Worm (Caenorhabditis elegans): ENCODE results near the gene F56D2.5.

F56D2.5 gene

DNA sequence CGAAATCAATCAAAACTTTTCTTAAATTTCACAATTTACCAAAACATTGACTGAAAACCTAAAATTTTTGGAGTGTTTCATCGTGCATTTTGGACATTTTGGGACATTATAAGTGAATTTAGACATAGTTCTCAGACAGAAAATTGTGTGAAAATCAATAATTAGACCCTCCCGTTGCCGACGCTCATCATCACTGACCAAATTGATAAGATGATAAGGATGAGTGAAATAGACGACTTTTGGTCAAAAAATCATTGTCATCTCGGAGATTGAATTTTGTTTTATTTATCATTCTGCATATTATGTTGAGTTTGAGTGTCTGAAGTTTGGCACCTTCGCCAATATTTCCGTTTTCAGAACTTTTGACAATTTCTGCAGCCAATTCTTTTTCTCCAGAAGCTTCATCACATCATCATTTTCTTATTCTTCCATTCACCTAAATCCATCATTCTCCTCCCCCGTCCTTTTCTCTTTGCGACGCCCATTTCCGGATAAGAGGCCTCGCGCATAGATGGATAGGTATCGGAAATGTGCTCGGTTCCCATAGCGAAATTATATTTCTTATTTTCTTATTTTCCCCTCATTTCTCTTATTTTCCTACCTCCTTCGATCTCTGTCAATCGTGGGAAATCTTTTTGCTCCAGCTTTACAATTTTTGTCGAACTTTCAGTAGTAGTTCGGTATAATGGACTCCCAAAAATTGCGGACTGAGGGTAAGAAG lies 30.5 kb upstream of the F56D2.5 start, which contains the start of gene bas-1:
TSS of gene bas-1 (plus strand) at position 671 of the 721 bp plus-strand sequence.
- TF ChIP-seq dmd-4 (tag; optimal IDR thresholded peaks at IDR 0.05; ENCODE audit: borderline replicate concordance) (no peak), ttx-3 (tag; optimal IDR thresholded peaks at IDR 0.05) (no peak), ahr-1 (tag; optimal IDR thresholded peaks at IDR 0.05) (no peak), fax-1 (tag; optimal IDR thresholded peaks at IDR 0.05) (no peak), hlh-13 (GFP tag; optimal IDR thresholded peaks at IDR 0.05) (no peak), sdc-2 (tag; optimal IDR thresholded peaks at IDR 0.05) (no peak), T23F11.4 (GFP tag; optimal IDR thresholded peaks at IDR 0.05) (no peak), ama-1 (optimal IDR thresholded peaks at IDR 0.05) (no peak)

DNA sequence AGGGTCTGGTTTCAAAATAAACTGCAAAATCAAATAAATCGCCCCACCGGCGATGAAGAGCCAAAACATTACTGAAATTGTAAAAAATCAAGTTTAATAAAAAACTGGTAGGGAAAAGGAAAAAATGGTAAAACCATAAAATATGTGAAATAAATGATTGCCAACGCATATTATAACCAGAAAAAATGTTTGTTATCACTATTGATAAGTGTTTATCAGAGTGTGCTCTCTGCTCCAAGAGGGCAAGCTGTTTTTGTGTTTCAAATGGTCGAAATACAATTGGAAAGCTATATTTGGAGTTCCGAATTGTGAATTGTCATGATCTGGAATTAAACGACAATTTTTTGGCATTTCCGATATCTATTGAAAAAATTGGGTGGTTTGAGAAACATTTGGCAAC lies 29.1 kb upstream of the F56D2.5 start, which contains the start of gene C05D2.8:
TSS of gene C05D2.8 (minus strand) at position 71 of the 400 bp plus-strand sequence.
- TF ChIP-seq elt-2 (tag; optimal IDR thresholded peaks at IDR 0.05) (peak; percentile 44), tbx-2 (tag; optimal IDR thresholded peaks at IDR 0.05) (no peak)

DNA sequence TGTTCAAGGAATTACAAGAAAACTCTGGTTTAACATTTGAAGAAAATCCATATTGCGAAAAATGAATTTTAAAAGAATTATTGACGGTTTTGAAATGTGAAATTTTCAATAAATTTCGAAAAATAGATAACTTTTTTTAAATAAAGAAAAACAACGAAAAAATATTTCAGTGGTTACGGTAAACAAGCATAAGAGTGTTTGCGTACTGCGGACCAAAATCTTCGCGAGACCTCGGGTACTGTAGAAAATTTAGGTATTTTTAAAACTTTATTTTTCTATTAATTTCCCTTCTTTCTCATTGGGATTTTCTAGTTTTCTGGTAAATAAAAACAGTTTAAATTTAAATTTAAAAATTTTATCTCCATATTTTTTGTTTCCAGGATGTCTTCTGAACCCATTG lies 22.9 kb upstream of the F56D2.5 start, which contains the start of gene xnd-1:
TSS of gene xnd-1 (plus strand) at position 381 of the 400 bp plus-strand sequence.
- TF ChIP-seq hlh-30 (tag; optimal IDR thresholded peaks at IDR 0.05; ENCODE audit: insufficient read depth) = no peak
- TF ChIP-seq fax-1 (tag; optimal IDR thresholded peaks at IDR 0.05) = no peak
- no peak for TF ChIP-seq ceh-31 (tag; optimal IDR thresholded peaks at IDR 0.05)

DNA sequence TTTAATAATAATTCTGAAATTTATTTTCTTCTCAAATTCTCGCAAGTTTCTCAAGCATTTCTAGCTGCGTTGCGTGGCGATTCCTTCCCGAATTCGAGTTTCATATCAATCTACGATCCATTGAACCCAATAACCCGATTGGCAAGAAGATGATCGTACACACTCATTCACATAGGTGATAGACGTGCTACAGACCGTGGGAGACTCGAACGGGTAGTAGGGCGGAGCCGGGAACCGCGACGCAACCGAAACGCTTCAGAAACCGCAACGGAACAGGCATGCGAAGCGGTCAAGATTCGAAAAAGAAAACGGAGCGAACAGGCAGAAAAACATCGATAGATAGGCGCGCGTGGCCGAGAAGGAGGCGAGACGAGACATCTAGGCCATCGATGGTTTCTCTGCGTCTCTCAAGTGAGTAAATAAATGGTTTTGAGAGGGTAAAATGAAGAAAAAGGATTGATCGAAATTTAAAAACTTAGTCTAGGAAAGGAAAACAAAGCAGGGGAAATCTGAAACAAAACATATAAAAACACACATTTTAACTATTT lies 22.3 kb upstream of the F56D2.5 start, which contains the start of gene madf-11:
TSS of gene madf-11 (minus strand) at position 51 of the 548 bp plus-strand sequence.
- TF ChIP-seq ceh-22 (tag; optimal IDR thresholded peaks at IDR 0.05) = no peak
- TF ChIP-seq ceh-18 (tag; optimal IDR thresholded peaks at IDR 0.05) = peak; percentile 26
- TF ChIP-seq pat-9 (tag; optimal IDR thresholded peaks at IDR 0.05) = no peak
- peak; percentile 82 for TF ChIP-seq ceh-2 (tag; optimal IDR thresholded peaks at IDR 0.05)
- no peak for TF ChIP-seq pros-1 (tag; optimal IDR thresholded peaks at IDR 0.05)
- TF ChIP-seq pha-2 (tag; optimal IDR thresholded peaks at IDR 0.05) = peak; percentile 21
- TF ChIP-seq F13H6.1 (tag; optimal IDR thresholded peaks at IDR 0.05) = peak; percentile 18
- peak; percentile 49 for TF ChIP-seq hlh-6 (tag; optimal IDR thresholded peaks at IDR 0.05)
- peak; percentile 67 for TF ChIP-seq hlh-8 (tag; optimal IDR thresholded peaks at IDR 0.05)
- TF ChIP-seq elt-2 (tag; optimal IDR thresholded peaks at IDR 0.05) = peak; percentile 36
- TF ChIP-seq syd-9 (tag; optimal IDR thresholded peaks at IDR 0.05) = peak; percentile 34
- peak; percentile 67 for TF ChIP-seq unc-42 (tag; optimal IDR thresholded peaks at IDR 0.05)
- TF ChIP-seq sdc-2 (tag; optimal IDR thresholded peaks at IDR 0.05) = peak; percentile 17
- peak; percentile 74 for TF ChIP-seq rnt-1 (tag; optimal IDR thresholded peaks at IDR 0.05)
- peak; percentile 64 for TF ChIP-seq ceh-48 (tag; optimal IDR thresholded peaks at IDR 0.05)
- TF ChIP-seq nhr-11 (tag; optimal IDR thresholded peaks at IDR 0.05) = no peak
- peak; percentile 27 for TF ChIP-seq zip-5 (tag; optimal IDR thresholded peaks at IDR 0.05)
- TF ChIP-seq tbx-2 (tag; optimal IDR thresholded peaks at IDR 0.05) = peak; percentile 84
- TF ChIP-seq ets-4 (tag; optimal IDR thresholded peaks at IDR 0.05) = peak; percentile 98
- TF ChIP-seq ceh-24 (tag; optimal IDR thresholded peaks at IDR 0.05) = no peak
- peak; percentile 3 for TF ChIP-seq pax-1 (tag; optimal IDR thresholded peaks at IDR 0.05)
- peak; percentile 21 for TF ChIP-seq fkh-6 (tag; optimal IDR thresholded peaks at IDR 0.05)
- peak; percentile 46 for TF ChIP-seq nfya-1 (tag; optimal IDR thresholded peaks at IDR 0.05)
- TF ChIP-seq mec-3 (tag; optimal IDR thresholded peaks at IDR 0.05; ENCODE audit: borderline replicate concordance) = peak; percentile 82
- no peak for TF ChIP-seq sox-2 (GFP tag; IDR thresholded peaks at IDR 0.05)
- TF ChIP-seq unc-3 (GFP tag; conservative IDR thresholded peaks at IDR 0.05) = no peak
- no peak for TF ChIP-seq unc-3 (tag; optimal IDR thresholded peaks at IDR 0.05)
- no peak for TF ChIP-seq hlh-15 (tag; optimal IDR thresholded peaks at IDR 0.05)
- peak; percentile 29 for TF ChIP-seq ceh-19 (GFP tag; optimal IDR thresholded peaks at IDR 0.05)
- peak; percentile 26 for TF ChIP-seq ceh-34 (tag; optimal IDR thresholded peaks at IDR 0.05)
- TF ChIP-seq ref-2 (tag; optimal IDR thresholded peaks at IDR 0.05) = peak; percentile 65
- TF ChIP-seq ama-1 (optimal IDR thresholded peaks at IDR 0.05) = no peak
- TF ChIP-seq K02D7.2 (tag; optimal IDR thresholded peaks at IDR 0.05) = no peak
- peak; percentile 88 for TF ChIP-seq C08G9.2 (tag; optimal IDR thresholded peaks at IDR 0.05)
- peak; percentile 37 for TF ChIP-seq fax-1 (tag; optimal IDR thresholded peaks at IDR 0.05)
- TF ChIP-seq ceh-31 (tag; optimal IDR thresholded peaks at IDR 0.05) = peak; percentile 94
- TF ChIP-seq ahr-1 (tag; optimal IDR thresholded peaks at IDR 0.05) = no peak
- peak; percentile 49 for TF ChIP-seq dmd-4 (tag; optimal IDR thresholded peaks at IDR 0.05; ENCODE audit: borderline replicate concordance)
- no peak for TF ChIP-seq ceh-6 (GFP tag; optimal IDR thresholded peaks at IDR 0.05)
- peak; percentile 70 for TF ChIP-seq tbx-7 (tag; optimal IDR thresholded peaks at IDR 0.05)
